Fruit fly (Drosophila melanogaster): ENCODE results near the gene RpL17.
A peak's percentile ranks its signal among the peaks of the same experiment; 100 is the strongest.

Gene RpL17

dm6 chrX:6719259-6719658, 24.8 kb downstream of the RpL17 start (continued):
- no peak for TF ChIP-seq inv (GFP tag; IDR thresholded peaks at IDR 0.05; ENCODE audit: partially characterized antibody)
- TF ChIP-seq jigr1 (GFP tag; IDR thresholded peaks at IDR 0.05), result no peak
- TF ChIP-seq Hsf (GFP tag; optimal IDR thresholded peaks at IDR 0.05), result no peak
- TF ChIP-seq Usf (GFP tag; optimal IDR thresholded peaks at IDR 0.05), result no peak
- peak; percentile 32 for TF ChIP-seq HHEX (GFP tag; optimal IDR thresholded peaks at IDR 0.05)
- no peak for TF ChIP-seq CG8765 (GFP tag; IDR thresholded peaks at IDR 0.05)
- no peak for TF ChIP-seq CG2875 (GFP tag; optimal IDR thresholded peaks at IDR 0.05)
- TF ChIP-seq lbe (GFP tag; optimal IDR thresholded peaks at IDR 0.05), result no peak
- no peak for TF ChIP-seq CG6854 (GFP tag; optimal IDR thresholded peaks at IDR 0.05)
- TF ChIP-seq CG17359 (tag; optimal IDR thresholded peaks at IDR 0.05), result peak; percentile 47
- no peak for TF ChIP-seq CG12659 (GFP tag; optimal IDR thresholded peaks at IDR 0.05)
- no peak for TF ChIP-seq trem (tag; optimal IDR thresholded peaks at IDR 0.05)
- no peak for TF ChIP-seq tup (GFP tag; optimal IDR thresholded peaks at IDR 0.05)
- no peak for TF ChIP-seq Spps (tag; optimal IDR thresholded peaks at IDR 0.05)
- TF ChIP-seq sob (GFP tag; IDR thresholded peaks at IDR 0.05), result no peak
- TF ChIP-seq CG17385 (GFP tag; optimal IDR thresholded peaks at IDR 0.05), result no peak
- no peak for TF ChIP-seq CG8281 (tag; optimal IDR thresholded peaks at IDR 0.05)
- no peak for TF ChIP-seq CG42726 (GFP tag; IDR thresholded peaks at IDR 0.05; ENCODE audit: partially characterized antibody)
- TF ChIP-seq row (GFP tag; IDR thresholded peaks at IDR 0.05), result peak; percentile 28; the same call in 1 of the 3 replicates
- TF ChIP-seq Vsx1 (GFP tag; optimal IDR thresholded peaks at IDR 0.05), result no peak
- no peak for TF ChIP-seq CG13296 (GFP tag; optimal IDR thresholded peaks at IDR 0.05)
- no peak for TF ChIP-seq nom (GFP tag; optimal IDR thresholded peaks at IDR 0.05)
- TF ChIP-seq CG12744 (GFP tag; optimal IDR thresholded peaks at IDR 0.05), result no peak
- TF ChIP-seq Kr (GFP tag; optimal IDR thresholded peaks at IDR 0.05), result no peak
- TF ChIP-seq ssp (GFP tag; IDR thresholded peaks at IDR 0.05), result no peak
- no peak for TF ChIP-seq fu2 (GFP tag; optimal IDR thresholded peaks at IDR 0.05)
- TF ChIP-seq CG12236 (GFP tag; optimal IDR thresholded peaks at IDR 0.05), result no peak
- peak; percentile 7 for TF ChIP-seq Hmr (GFP tag; optimal IDR thresholded peaks at IDR 0.05)
- TF ChIP-seq prd (optimal IDR thresholded peaks at IDR 0.05), result no peak
- TF ChIP-seq prd (GFP tag; IDR thresholded peaks at IDR 0.05), result no peak
- TF ChIP-seq Dbx (GFP tag; IDR thresholded peaks at IDR 0.05), result no peak
- TF ChIP-seq CG4424 (GFP tag; optimal IDR thresholded peaks at IDR 0.05), result no peak
- TF ChIP-seq CG17328 (GFP tag; IDR thresholded peaks at IDR 0.05), result no peak
- TF ChIP-seq bbx (GFP tag; IDR thresholded peaks at IDR 0.05; ENCODE audit: partially characterized antibody), result no peak
- TF ChIP-seq Hand (GFP tag; optimal IDR thresholded peaks at IDR 0.05), result no peak
- TF ChIP-seq CG32532 (GFP tag; IDR thresholded peaks at IDR 0.05), result peak; percentile 39; the same call in 1 of the 2 replicates
- peak; percentile 48 for TF ChIP-seq lab (GFP tag; optimal IDR thresholded peaks at IDR 0.05)
- TF ChIP-seq CG5245 (GFP tag; optimal IDR thresholded peaks at IDR 0.05), result no peak
- TF ChIP-seq Myb (GFP tag; optimal IDR thresholded peaks at IDR 0.05), result no peak
- TF ChIP-seq CG33213 (GFP tag; optimal IDR thresholded peaks at IDR 0.05), result no peak
- TF ChIP-seq cas (GFP tag; IDR thresholded peaks at IDR 0.05), result no peak
- no peak for TF ChIP-seq CG7786 (GFP tag; optimal IDR thresholded peaks at IDR 0.05)
- TF ChIP-seq twi (tag; optimal IDR thresholded peaks at IDR 0.05), result no peak
- TF ChIP-seq Dll (GFP tag; IDR thresholded peaks at IDR 0.05; ENCODE audit: partially characterized antibody), result no peak
- TF ChIP-seq tna (GFP tag; IDR thresholded peaks at IDR 0.05; ENCODE audit: partially characterized antibody), result no peak
- TF ChIP-seq CG11695 (GFP tag; IDR thresholded peaks at IDR 0.05), result no peak
- no peak for TF ChIP-seq nmo (GFP tag; optimal IDR thresholded peaks at IDR 0.05)
- TF ChIP-seq unc-4 (GFP tag; IDR thresholded peaks at IDR 0.05; ENCODE audit: partially characterized antibody), result no peak
- TF ChIP-seq CG17802 (tag; optimal IDR thresholded peaks at IDR 0.05), result no peak
- TF ChIP-seq ewg (GFP tag; optimal IDR thresholded peaks at IDR 0.05), result no peak
- TF ChIP-seq CG17612 (GFP tag; IDR thresholded peaks at IDR 0.05), result no peak

Data from whole organism, embryonic.